Worm (Caenorhabditis elegans): ENCODE measurements around the gene unc-86.

Gene unc-86

ce11 chrIII:8163788-8164423 lies 52.2 kb downstream of the unc-86 start, which contains the start of gene prp-8:
prp-8 (plus strand) TSS chrIII:8164373.
- TF ChIP-seq blmp-1 (tag; optimal IDR thresholded peaks at IDR 0.05; ENCODE audit: insufficient read depth): peak; percentile 82
- no peak for TF ChIP-seq skn-1 (tag; optimal IDR thresholded peaks at IDR 0.05)
- peak; percentile 88 for TF ChIP-seq sma-9 (GFP tag; optimal IDR thresholded peaks at IDR 0.05)
- no peak for TF ChIP-seq sma-9 (tag; optimal IDR thresholded peaks at IDR 0.05)
- peak; percentile 91 for TF ChIP-seq lin-13 (GFP tag; optimal IDR thresholded peaks at IDR 0.05)
- peak; percentile 96 to 99 for TF ChIP-seq lsy-2 (tag; optimal IDR thresholded peaks at IDR 0.05)
- peak; percentile 96 for TF ChIP-seq C34F6.9 (tag; optimal IDR thresholded peaks at IDR 0.05)
- TF ChIP-seq unc-62 (GFP tag; optimal IDR thresholded peaks at IDR 0.05): no peak
- TF ChIP-seq ztf-1 (GFP tag; conservative IDR thresholded peaks at IDR 0.05): no peak
- peak in 1 of 2 experiments; percentile 38 for TF ChIP-seq mdl-1 (tag; optimal IDR thresholded peaks at IDR 0.05)
- peak; percentile 91 for TF ChIP-seq sem-4 (tag; optimal IDR thresholded peaks at IDR 0.05)
- TF ChIP-seq alr-1 (tag; optimal IDR thresholded peaks at IDR 0.05): no peak
- TF ChIP-seq ceh-16 (tag; optimal IDR thresholded peaks at IDR 0.05): peak; percentile 85
- peak; percentile 87 for TF ChIP-seq sma-3 (GFP tag; optimal IDR thresholded peaks at IDR 0.05)
- peak; percentile 65 for TF ChIP-seq zag-1 (tag; optimal IDR thresholded peaks at IDR 0.05)
- no peak for TF ChIP-seq nhr-77 (tag; optimal IDR thresholded peaks at IDR 0.05)
- TF ChIP-seq aly-2 (tag; optimal IDR thresholded peaks at IDR 0.05): no peak
- peak; percentile 50 for TF ChIP-seq egl-27 (tag; optimal IDR thresholded peaks at IDR 0.05)
- TF ChIP-seq crh-2 (tag; optimal IDR thresholded peaks at IDR 0.05): peak; percentile 95
- peak; percentile 78 for TF ChIP-seq ztf-4 (tag; optimal IDR thresholded peaks at IDR 0.05)
- TF ChIP-seq ceh-82 (tag; optimal IDR thresholded peaks at IDR 0.05): peak; percentile 30
- TF ChIP-seq gmeb-1 (tag; optimal IDR thresholded peaks at IDR 0.05): peak; percentile 88
- TF ChIP-seq mbf-1 (tag; optimal IDR thresholded peaks at IDR 0.05): no peak
- TF ChIP-seq peb-1 (tag; optimal IDR thresholded peaks at IDR 0.05): no peak
- no peak for TF ChIP-seq unc-39 (tag; optimal IDR thresholded peaks at IDR 0.05)
- TF ChIP-seq snpc-4 (tag; optimal IDR thresholded peaks at IDR 0.05): no peak
- TF ChIP-seq Y55F3AM.14 (GFP tag; optimal IDR thresholded peaks at IDR 0.05): no peak
- peak; percentile 72 for TF ChIP-seq fos-1 (tag; optimal IDR thresholded peaks at IDR 0.05)
- peak; percentile 59 for TF ChIP-seq nhr-10 (tag; optimal IDR thresholded peaks at IDR 0.05)
- TF ChIP-seq nhr-6 (tag; optimal IDR thresholded peaks at IDR 0.05): no peak
- no peak for TF ChIP-seq nhr-11 (tag; optimal IDR thresholded peaks at IDR 0.05)
- TF ChIP-seq F13H6.1 (tag; optimal IDR thresholded peaks at IDR 0.05): peak; percentile 88
- no peak for TF ChIP-seq R02D3.7 (tag; optimal IDR thresholded peaks at IDR 0.05)
- no peak for TF ChIP-seq nhr-23 (tag; optimal IDR thresholded peaks at IDR 0.05)
- no peak for TF ChIP-seq ztf-11 (tag; optimal IDR thresholded peaks at IDR 0.05)
- peak; percentile 79 for TF ChIP-seq mab-5 (tag; optimal IDR thresholded peaks at IDR 0.05)
- TF ChIP-seq unc-55 (GFP tag; optimal IDR thresholded peaks at IDR 0.05): peak; percentile 97
- TF ChIP-seq nhr-129 (tag; optimal IDR thresholded peaks at IDR 0.05): peak; percentile 90
- TF ChIP-seq lin-39 (tag; optimal IDR thresholded peaks at IDR 0.05): no peak
- TF ChIP-seq nhr-21 (tag; optimal IDR thresholded peaks at IDR 0.05): peak; percentile 71
- TF ChIP-seq nhr-25 (tag; optimal IDR thresholded peaks at IDR 0.05): peak; percentile 91
- peak; percentile 94 for TF ChIP-seq lin-11 (tag; optimal IDR thresholded peaks at IDR 0.05)
- TF ChIP-seq ZK546.5 (tag; optimal IDR thresholded peaks at IDR 0.05): peak; percentile 94
- no peak for TF ChIP-seq elt-1 (tag; optimal IDR thresholded peaks at IDR 0.05)
- TF ChIP-seq nhr-12 (tag; optimal IDR thresholded peaks at IDR 0.05): no peak
- peak; percentile 48 for TF ChIP-seq ama-1 (optimal IDR thresholded peaks at IDR 0.05)
- TF ChIP-seq nhr-237 (tag; optimal IDR thresholded peaks at IDR 0.05): no peak
- no peak for TF ChIP-seq elt-3 (tag; optimal IDR thresholded peaks at IDR 0.05)
- TF ChIP-seq dmd-4 (tag; optimal IDR thresholded peaks at IDR 0.05): no peak

Measured in whole organism, L2 larva.